Fruit fly (Drosophila melanogaster) whole organism, embryonic: ENCODE measurements around the gene Rm62.

Source experiments
- ATbp ChIP-seq: fragments of 200-800 bp; sonication (Bioruptor generic); optimal IDR thresholded peaks from 2 replicates; lab custom pipeline; 2017; ENCODE audit warnings: missing biosample characterization, mild to moderate bottlenecking, missing genetic modification characterization, missing genetic modification reagents
- Abd-B ChIP-seq: fragments of 200-800 bp; sonication (Bioruptor generic); optimal IDR thresholded peaks from 2 replicates; lab custom pipeline; 2018; ENCODE audit warnings: missing biosample characterization, mild to moderate bottlenecking, missing genetic modification characterization, moderate library complexity
- B-H2 ChIP-seq: fragments of 200-800 bp; sonication (Bioruptor generic); optimal IDR thresholded peaks from 2 replicates; lab custom pipeline; 2018; ENCODE audit warnings: missing biosample characterization, mild to moderate bottlenecking, missing genetic modification characterization
- Bgb ChIP-seq: fragments of 200-800 bp; sonication (Bioruptor generic); IDR thresholded peaks from 2 replicates; pipeline ENCODE4 v1.3.6; 2022; ENCODE audit warnings: missing biosample characterization, missing genetic modification characterization; ENCODE audit not compliant: partially characterized antibody
- CG10565 ChIP-seq: fragments of 200-800 bp; sonication (Bioruptor generic); optimal IDR thresholded peaks from 3 replicates; lab custom pipeline; 2016; ENCODE audit warnings: missing biosample characterization, mild to moderate bottlenecking, missing genetic modification characterization
- CG11247 ChIP-seq: fragments of 200-800 bp; sonication (Bioruptor generic); IDR thresholded peaks from 2 replicates; pipeline ENCODE4 v1.3.6; 2022; ENCODE audit warnings: missing biosample characterization, missing genetic modification characterization
- CG14014 ChIP-seq: fragments of 200-800 bp; sonication (Bioruptor generic); IDR thresholded peaks from 2 replicates; pipeline ENCODE4 v1.3.6; 2022; ENCODE audit warnings: missing biosample characterization, missing genetic modification characterization
- CG14965 ChIP-seq: fragments of 200-800 bp; sonication (Bioruptor generic); optimal IDR thresholded peaks from 2 replicates; lab custom pipeline; 2016; ENCODE audit warnings: missing biosample characterization, missing genetic modification characterization, borderline replicate concordance
- CG17328 ChIP-seq: fragments of 200-800 bp; sonication (Bioruptor generic); IDR thresholded peaks from 2 replicates; pipeline ENCODE4 v1.3.6; 2022; ENCODE audit warnings: missing biosample characterization, missing genetic modification characterization
- CG17612 ChIP-seq: fragments of 200-800 bp; sonication (Bioruptor generic); IDR thresholded peaks from 2 replicates; pipeline ENCODE4 v1.3.6; 2022; ENCODE audit warnings: missing biosample characterization, missing genetic modification characterization
- CG18619 ChIP-seq: fragments of 200-800 bp; sonication (Bioruptor generic); optimal IDR thresholded peaks from 3 replicates; lab custom pipeline; 2017; ENCODE audit warnings: missing biosample characterization, mild to moderate bottlenecking, missing genetic modification characterization
- CG2120 ChIP-seq: fragments of 200-800 bp; sonication (Bioruptor generic); optimal IDR thresholded peaks from 3 replicates; lab custom pipeline; 2016; ENCODE audit warnings: missing biosample characterization, missing genetic modification characterization
- CG3163 ChIP-seq: fragments of 200-800 bp; sonication (Bioruptor generic); optimal IDR thresholded peaks from 3 replicates; lab custom pipeline; 2016; ENCODE audit warnings: missing biosample characterization, missing genetic modification characterization
- CG3281 ChIP-seq: fragments of 200-800 bp; sonication (Bioruptor generic); optimal IDR thresholded peaks from 3 replicates; lab custom pipeline; 2017; ENCODE audit warnings: missing biosample characterization, mild to moderate bottlenecking, missing genetic modification characterization
- CG4360 ChIP-seq: fragments of 200-800 bp; sonication (Bioruptor generic); IDR thresholded peaks from 2 replicates; pipeline ENCODE4 v1.3.6; 2022; ENCODE audit warnings: missing biosample characterization, missing genetic modification characterization
- CG6683 ChIP-seq: fragments of 200-800 bp; sonication (Bioruptor generic); optimal IDR thresholded peaks from 2 replicates; lab custom pipeline; 2017; ENCODE audit warnings: missing biosample characterization, mild to moderate bottlenecking, missing genetic modification characterization, missing genetic modification reagents
- CG7928 ChIP-seq: fragments of 200-800 bp; sonication (Bioruptor generic); optimal IDR thresholded peaks from 2 replicates; lab custom pipeline; 2017; ENCODE audit warnings: missing biosample characterization, mild to moderate bottlenecking, missing genetic modification characterization
- CG8281 ChIP-seq: fragments of 200-800 bp; sonication (Bioruptor generic); optimal IDR thresholded peaks from 2 replicates; lab custom pipeline; 2018; ENCODE audit warnings: missing biosample characterization, mild to moderate bottlenecking, missing genetic modification characterization, moderate library complexity
- CG8924 ChIP-seq: fragments of 200-800 bp; optimal IDR thresholded peaks from 3 replicates; lab custom pipeline; 2019; ENCODE audit warnings: missing biosample characterization, mild to moderate bottlenecking, missing genetic modification characterization, moderate library complexity
- CkIIα-i1 ChIP-seq: fragments of 200-800 bp; sonication (Bioruptor generic); IDR thresholded peaks from 2 replicates; pipeline ENCODE4 v1.3.6; 2022; ENCODE audit warnings: missing biosample characterization, missing genetic modification characterization
- Dad ChIP-seq: fragments of 200-800 bp; sonication (Bioruptor generic); optimal IDR thresholded peaks from 3 replicates; lab custom pipeline; 2016; ENCODE audit warnings: missing biosample characterization, missing genetic modification characterization
- Dip3 ChIP-seq: fragments of 200-800 bp; sonication (Bioruptor generic); optimal IDR thresholded peaks from 3 replicates; lab custom pipeline; 2016; ENCODE audit warnings: missing biosample characterization, missing genetic modification characterization
- Fer1 ChIP-seq: fragments of 200-800 bp; sonication (Bioruptor generic); optimal IDR thresholded peaks from 2 replicates; lab custom pipeline; 2017; ENCODE audit warnings: missing biosample characterization, mild to moderate bottlenecking, missing genetic modification characterization
- Gug ChIP-seq: fragments of 200-800 bp; sonication (Bioruptor generic); IDR thresholded peaks from 4 replicates; pipeline ENCODE4 v1.3.6; 2022; ENCODE audit warnings: missing biosample characterization, missing genetic modification characterization
- Hmx ChIP-seq: fragments of 200-800 bp; sonication (Bioruptor generic); optimal IDR thresholded peaks from 2 replicates; lab custom pipeline; 2016; ENCODE audit warnings: missing biosample characterization, missing genetic modification characterization
- Hr78 ChIP-seq, 2 experiments: fragments of 200-800 bp in 1 of 2; fragments of >200 bp in 1 of 2; sonication (Bioruptor generic) in 1 of 2; optimal IDR thresholded peaks; 2 replicates each; lab custom pipeline; 2017 to 2019; ENCODE audit warnings: missing biosample characterization in 2 of 2, missing genetic modification characterization in 2 of 2, mild to moderate bottlenecking in 1 of 2, moderate library complexity in 1 of 2
- Lim3 ChIP-seq: fragments of 200-800 bp; sonication (Bioruptor generic); IDR thresholded peaks from 2 replicates; pipeline ENCODE4 v1.3.6; 2022; ENCODE audit warnings: missing biosample characterization, missing genetic modification characterization
- MBD-R2 ChIP-seq: fragments of 200-800 bp; sonication (Bioruptor generic); IDR thresholded peaks from 2 replicates; pipeline ENCODE4 v1.3.6; 2022; ENCODE audit warnings: missing biosample characterization, missing genetic modification characterization
- Myb ChIP-seq: fragments of 200-800 bp; sonication (Bioruptor generic); optimal IDR thresholded peaks from 2 replicates; lab custom pipeline; 2016; ENCODE audit warnings: missing biosample characterization, missing genetic modification characterization
- Oaz ChIP-seq: fragments of 200-800 bp; sonication (Bioruptor generic); IDR thresholded peaks from 2 replicates; pipeline ENCODE4 v1.3.6; 2022; ENCODE audit warnings: missing biosample characterization, missing genetic modification characterization
- Rx ChIP-seq: fragments of 200-800 bp; sonication (Bioruptor generic); IDR thresholded peaks from 2 replicates; pipeline ENCODE4 v1.3.6; 2022; ENCODE audit warnings: missing biosample characterization, missing genetic modification characterization
- Sin3A ChIP-seq: fragments of >200 bp; optimal IDR thresholded peaks from 2 replicates; lab custom pipeline; 2018
- Sox100B ChIP-seq: fragments of 200-800 bp; sonication (Bioruptor generic); optimal IDR thresholded peaks from 3 replicates; lab custom pipeline; 2018; ENCODE audit warnings: missing biosample characterization, mild to moderate bottlenecking, missing genetic modification characterization
- Sox102F ChIP-seq: fragments of 200-800 bp; sonication (Bioruptor generic); optimal IDR thresholded peaks from 2 replicates; lab custom pipeline; 2018; ENCODE audit warnings: missing biosample characterization, mild to moderate bottlenecking, missing genetic modification characterization, moderate library complexity
- Spps ChIP-seq: fragments of 200-800 bp; sonication (Bioruptor generic); optimal IDR thresholded peaks from 2 replicates; lab custom pipeline; 2018; ENCODE audit warnings: missing biosample characterization, mild to moderate bottlenecking, missing genetic modification characterization
- Tbp ChIP-seq: fragments of >200 bp; optimal IDR thresholded peaks from 2 replicates; lab custom pipeline; 2018; ENCODE audit warnings: missing biosample characterization, missing genetic modification characterization
- Xbp1 ChIP-seq: fragments of 200-800 bp; sonication (Bioruptor generic); optimal IDR thresholded peaks from 3 replicates; lab custom pipeline; 2016; ENCODE audit warnings: missing biosample characterization, mild to moderate bottlenecking, missing genetic modification characterization
- amos ChIP-seq: fragments of 200-800 bp; sonication (Bioruptor generic); IDR thresholded peaks from 2 replicates; pipeline ENCODE4 v1.3.6; 2022; ENCODE audit warnings: missing biosample characterization, missing genetic modification characterization; ENCODE audit not compliant: partially characterized antibody
- ase ChIP-seq: fragments of 200-800 bp; sonication (Bioruptor generic); IDR thresholded peaks from 3 replicates; pipeline ENCODE4 v1.3.6; 2022; ENCODE audit warnings: missing biosample characterization, missing genetic modification characterization
- bbx ChIP-seq: fragments of 200-800 bp; sonication (Bioruptor generic); IDR thresholded peaks from 2 replicates; pipeline ENCODE4 v1.3.6; 2022; ENCODE audit warnings: missing biosample characterization, missing genetic modification characterization; ENCODE audit not compliant: partially characterized antibody
- bowl ChIP-seq: fragments of 200-800 bp; sonication (Bioruptor generic); IDR thresholded peaks from 2 replicates; pipeline ENCODE4 v1.3.6; 2022; ENCODE audit warnings: missing biosample characterization, missing genetic modification characterization
- ewg ChIP-seq: fragments of 200-800 bp; sonication (Bioruptor generic); optimal IDR thresholded peaks from 3 replicates; lab custom pipeline; 2017; ENCODE audit warnings: mild to moderate bottlenecking, missing biosample characterization, missing genetic modification reagents, missing genetic modification characterization
- fd3F ChIP-seq: fragments of 200-800 bp; sonication (Bioruptor generic); optimal IDR thresholded peaks from 2 replicates; lab custom pipeline; 2018; ENCODE audit warnings: missing biosample characterization, mild to moderate bottlenecking, missing genetic modification characterization, moderate library complexity
- jing ChIP-seq: fragments of 200-800 bp; sonication (Bioruptor generic); optimal IDR thresholded peaks from 2 replicates; lab custom pipeline; 2018; ENCODE audit warnings: missing biosample characterization, mild to moderate bottlenecking, missing genetic modification characterization
- jumu ChIP-seq: fragments of 200-800 bp; sonication (Bioruptor generic); optimal IDR thresholded peaks from 3 replicates; lab custom pipeline; 2016; ENCODE audit warnings: missing biosample characterization, missing genetic modification characterization
- repo ChIP-seq: fragments of 200-800 bp; sonication (Bioruptor generic); optimal IDR thresholded peaks from 2 replicates; lab custom pipeline; 2016; ENCODE audit warnings: missing biosample characterization, missing genetic modification characterization
- scrt ChIP-seq: fragments of 200-800 bp; sonication (Bioruptor generic); optimal IDR thresholded peaks from 2 replicates; lab custom pipeline; 2018; ENCODE audit warnings: missing biosample characterization, mild to moderate bottlenecking, missing genetic modification characterization, moderate library complexity
- sna ChIP-seq: fragments of 200-800 bp; sonication (Bioruptor generic); IDR thresholded peaks from 2 replicates; pipeline ENCODE4 v1.3.6; 2022; ENCODE audit warnings: missing biosample characterization, missing genetic modification characterization; ENCODE audit not compliant: partially characterized antibody
- stc ChIP-seq: fragments of 200-800 bp; sonication (Bioruptor generic); IDR thresholded peaks from 2 replicates; pipeline ENCODE4 v1.3.6; 2022; ENCODE audit warnings: missing biosample characterization, missing genetic modification characterization
- stwl ChIP-seq: fragments of 200-800 bp; sonication (Bioruptor generic); optimal IDR thresholded peaks from 3 replicates; lab custom pipeline; 2018; ENCODE audit warnings: missing biosample characterization, mild to moderate bottlenecking, missing genetic modification characterization, moderate library complexity
- tio ChIP-seq: fragments of 200-800 bp; sonication (Bioruptor generic); optimal IDR thresholded peaks from 2 replicates; lab custom pipeline; 2017; ENCODE audit warnings: missing biosample characterization, missing genetic modification characterization, inconsistent platforms
- twi ChIP-seq: fragments of 200-800 bp; optimal IDR thresholded peaks from 2 replicates; lab custom pipeline; 2019; ENCODE audit warnings: missing biosample characterization, mild to moderate bottlenecking, missing genetic modification characterization, moderate library complexity

Rm62 gene

dm6 chr3R:5998235-5998666, 10.1 kb downstream of the Rm62 start (continued):
- peak; percentile 67 for TF ChIP-seq Sox100B (GFP tag; lab: Kevin White, UChicago)
- TF ChIP-seq CG17328 = no peak
- TF ChIP-seq bowl (GFP tag; lab: Robert Waterston, UW) = no peak
- no peak for TF ChIP-seq CkIIα-i1
- TF ChIP-seq Oaz (GFP tag; lab: Robert Waterston, UW) = no peak
- peak; percentile 30 for TF ChIP-seq Abd-B
- no peak for TF ChIP-seq B-H2
- peak; percentile 49 for TF ChIP-seq Fer1 (GFP tag; lab: Kevin White, UChicago)
- TF ChIP-seq ewg = peak; percentile 42
- TF ChIP-seq Lim3 = no peak
- peak; percentile 58 for TF ChIP-seq CG8924 (tag; lab: Kevin White, UChicago)
- no peak for TF ChIP-seq ase (GFP tag; lab: Robert Waterston, UW)
- no peak for TF ChIP-seq Gug (GFP tag; lab: Robert Waterston, UW)
- TF ChIP-seq ATbp (GFP tag; lab: Kevin White, UChicago) = peak; percentile 19
- no peak for TF ChIP-seq jing (GFP tag; lab: Kevin White, UChicago)
- TF ChIP-seq CG17612 (GFP tag; lab: Robert Waterston, UW) = no peak
- TF ChIP-seq repo = peak; percentile 4
- no peak for TF ChIP-seq Spps (tag; lab: Kevin White, UChicago)
- peak; percentile 17; the same call in 1 of the 2 replicates for TF ChIP-seq CG14014 (GFP tag; lab: Robert Waterston, UW)
- no peak for TF ChIP-seq MBD-R2 (GFP tag; lab: Robert Waterston, UW)
- no peak for TF ChIP-seq CG14965 (GFP tag; lab: Kevin White, UChicago)
- TF ChIP-seq tio (GFP tag; lab: Kevin White, UChicago) = peak; percentile 56
- no peak for TF ChIP-seq Tbp (GFP tag; lab: Kevin White, UChicago)
- TF ChIP-seq CG10565 (GFP tag; lab: Kevin White, UChicago) = no peak
- TF ChIP-seq scrt (GFP tag; lab: Kevin White, UChicago) = no peak
- TF ChIP-seq twi (tag; lab: Kevin White, UChicago) = no peak
- peak; percentile 16 for TF ChIP-seq fd3F (GFP tag; lab: Kevin White, UChicago)
- TF ChIP-seq CG2120 (GFP tag; lab: Kevin White, UChicago) = peak; percentile 64
- peak; percentile 29 for TF ChIP-seq Xbp1
- TF ChIP-seq CG6683 = peak; percentile 14
- TF ChIP-seq bbx (GFP tag; lab: Robert Waterston, UW) = no peak
- no peak for TF ChIP-seq CG3163 (GFP tag; lab: Kevin White, UChicago)
- TF ChIP-seq Sin3A (lab: Kevin White, UChicago) = no peak
- TF ChIP-seq CG3281 (GFP tag; lab: Kevin White, UChicago) = peak; percentile 46
- no peak for TF ChIP-seq Myb (GFP tag; lab: Kevin White, UChicago)
- TF ChIP-seq sna (GFP tag; lab: Robert Waterston, UW) = no peak
- 0 out of 2 replicates have a peak, but pooled peaks have one; percentile 36 for TF ChIP-seq stc (GFP tag; lab: Robert Waterston, UW)
- peak; percentile 2 for TF ChIP-seq CG8281
- no peak for TF ChIP-seq CG7928
- TF ChIP-seq CG4360 (GFP tag; lab: Robert Waterston, UW) = no peak
- no peak for TF ChIP-seq Bgb
- TF ChIP-seq Hr78 (GFP tag; optimal IDR thresholded peaks at IDR 0.05; lab: Kevin White, UChicago) = no peak
- no peak for TF ChIP-seq Dad (GFP tag; lab: Kevin White, UChicago)
- TF ChIP-seq stwl = no peak
- no peak for TF ChIP-seq CG11247
- TF ChIP-seq amos (GFP tag; lab: Robert Waterston, UW) = no peak
- TF ChIP-seq Dip3 (GFP tag; lab: Kevin White, UChicago) = peak; percentile 35
- no peak for TF ChIP-seq Hmx (GFP tag; lab: Kevin White, UChicago)
- no peak for TF ChIP-seq jumu (GFP tag; lab: Kevin White, UChicago)
- peak; percentile 50 for TF ChIP-seq CG18619 (GFP tag; lab: Kevin White, UChicago)
- peak; percentile 66 for TF ChIP-seq Sox102F (GFP tag; lab: Kevin White, UChicago)
- no peak for TF ChIP-seq Rx (GFP tag; lab: Robert Waterston, UW)
